Worm (Caenorhabditis elegans): ENCODE data around the gene F19C7.4.

The F19C7.4 gene

ce11 chrIV:4650624-4651094 lies 48.0 kb downstream of the F19C7.4 start, which contains the start of gene ubc-9 (continued):
- no peak for TF ChIP-seq egl-18 (GFP tag; IDR thresholded peaks at IDR 0.05)
- TF ChIP-seq F23B12.7 (tag; optimal IDR thresholded peaks at IDR 0.05; ENCODE audit: insufficient read depth), result peak; percentile 50
- TF ChIP-seq dox-1 (GFP tag; IDR thresholded peaks at IDR 0.05), result peak; percentile 92
- TF ChIP-seq hmg-20 (GFP tag; IDR thresholded peaks at IDR 0.05), result no peak
- no peak for TF ChIP-seq zim-3 (tag; optimal IDR thresholded peaks at IDR 0.05)
- 0 out of 2 replicates have a peak, but pooled peaks have one; percentile 24 for TF ChIP-seq B0019.2 (GFP tag; conservative IDR thresholded peaks at IDR 0.05)
- no peak for TF ChIP-seq snpc-1.1 (tag; optimal IDR thresholded peaks at IDR 0.05; ENCODE audit: insufficient read depth)
- peak; percentile 84 for TF ChIP-seq dpl-1 (GFP tag; optimal IDR thresholded peaks at IDR 0.05)
- TF ChIP-seq F55B11.4 (tag; optimal IDR thresholded peaks at IDR 0.05; ENCODE audit: borderline replicate concordance, insufficient read depth), result no peak
- peak; percentile 59; the same call in 1 of the 2 replicates for TF ChIP-seq lir-1 (GFP tag; conservative IDR thresholded peaks at IDR 0.05)
- TF ChIP-seq repo-1 (tag; optimal IDR thresholded peaks at IDR 0.05), result peak; percentile 3
- no peak for TF ChIP-seq egl-44 (GFP tag; IDR thresholded peaks at IDR 0.05)
- peak; percentile 90 for TF ChIP-seq xnd-1 (tag; optimal IDR thresholded peaks at IDR 0.05)
- no peak for TF ChIP-seq akir-1 (GFP tag; optimal IDR thresholded peaks at IDR 0.05)
- TF ChIP-seq fkh-3 (tag; optimal IDR thresholded peaks at IDR 0.05), result no peak
- 0 out of 2 replicates have a peak, but pooled peaks have one; percentile 28 for TF ChIP-seq C06A6.2 (GFP tag; conservative IDR thresholded peaks at IDR 0.05)
- no peak for TF ChIP-seq ets-4 (GFP tag; optimal IDR thresholded peaks at IDR 0.05)
- peak; percentile 17 for TF ChIP-seq ztf-26 (tag; optimal IDR thresholded peaks at IDR 0.05)
- peak; percentile 18 for TF ChIP-seq him-1 (tag; optimal IDR thresholded peaks at IDR 0.05)
- peak; percentile 83; the same call in 1 of the 2 replicates for TF ChIP-seq C17E4.6 (GFP tag; IDR thresholded peaks at IDR 0.05)
- no peak for TF ChIP-seq sdz-38 (tag; optimal IDR thresholded peaks at IDR 0.05)
- no peak for TF ChIP-seq mes-4 (tag; optimal IDR thresholded peaks at IDR 0.05)
- peak; percentile 53; the same call in 1 of the 2 replicates for TF ChIP-seq attf-6 (GFP tag; IDR thresholded peaks at IDR 0.05)
- TF ChIP-seq tbp1 (GFP tag; optimal IDR thresholded peaks at IDR 0.05), result peak; percentile 66
- TF ChIP-seq nhr-80 (tag; optimal IDR thresholded peaks at IDR 0.05), result peak; percentile 46
- TF ChIP-seq madf-8 (GFP tag; conservative IDR thresholded peaks at IDR 0.05), result peak; percentile 90
- TF ChIP-seq lin-40 (tag; optimal IDR thresholded peaks at IDR 0.05), result peak; percentile 57
- TF ChIP-seq bed-1 (GFP tag; IDR thresholded peaks at IDR 0.05), result no peak
- TF ChIP-seq Y79H2A.3 (GFP tag; conservative IDR thresholded peaks at IDR 0.05), result no peak
- TF ChIP-seq lin-54 (GFP tag; optimal IDR thresholded peaks at IDR 0.05), result peak; percentile 91
- peak; percentile 54 for TF ChIP-seq K12H6.12 (tag; optimal IDR thresholded peaks at IDR 0.05)
- TF ChIP-seq F22D6.2 (tag; optimal IDR thresholded peaks at IDR 0.05), result no peak
- TF ChIP-seq bed-2 (GFP tag; IDR thresholded peaks at IDR 0.05), result no peak
- TF ChIP-seq cebp-2 (GFP tag; IDR thresholded peaks at IDR 0.05), result no peak
- TF ChIP-seq D2030.7 (GFP tag; IDR thresholded peaks at IDR 0.05), result peak; percentile 81
- peak; percentile 58 for TF ChIP-seq unc-130 (GFP tag; optimal IDR thresholded peaks at IDR 0.05)
- no peak for TF ChIP-seq unc-62 (GFP tag; optimal IDR thresholded peaks at IDR 0.05)
- peak; percentile 81 for TF ChIP-seq mcd-1 (GFP tag; IDR thresholded peaks at IDR 0.05)
- peak; percentile 1 for TF ChIP-seq die-1 (tag; optimal IDR thresholded peaks at IDR 0.05)
- no peak for TF ChIP-seq aptf-2 (GFP tag; conservative IDR thresholded peaks at IDR 0.05)
- peak; percentile 25 for TF ChIP-seq snpc-4 (GFP tag; optimal IDR thresholded peaks at IDR 0.05)
- TF ChIP-seq snpc-4 (tag; optimal IDR thresholded peaks at IDR 0.05), result peak; percentile 49 to 78 (median 67)
- TF ChIP-seq ztf-3 (GFP tag; optimal IDR thresholded peaks at IDR 0.05), result no peak
- no peak for TF ChIP-seq Y53F4B.3 (GFP tag; IDR thresholded peaks at IDR 0.05)
- peak; percentile 80 for TF ChIP-seq Y53G8AR.9 (GFP tag; conservative IDR thresholded peaks at IDR 0.05)
- peak; percentile 81 for TF ChIP-seq F33H1.4 (GFP tag; IDR thresholded peaks at IDR 0.05)
- no peak for TF ChIP-seq dpff-1 (tag; optimal IDR thresholded peaks at IDR 0.05)
- TF ChIP-seq ztf-28 (GFP tag; IDR thresholded peaks at IDR 0.05), result no peak
- no peak for TF ChIP-seq ztf-22 (GFP tag; optimal IDR thresholded peaks at IDR 0.05)
